Worm (Caenorhabditis elegans) whole organism, L4 larva: ENCODE measurements around the gene C17C3.3.

Experiments
- F44E2.7 ChIP-seq: fragments of 200-800 bp; sonication (Bioruptor generic); IDR thresholded peaks from 2 replicates; pipeline ENCODE4 v2.1.2; 2022; ENCODE audit warnings: missing genetic modification characterization, missing compliant biosample characterization
- F49E8.2 ChIP-seq: sonication (generic microtip); optimal IDR thresholded peaks from 2 replicates; lab custom pipeline; 2016; ENCODE audit warnings: missing compliant biosample characterization, mild to moderate bottlenecking, missing genetic modification characterization, borderline replicate concordance
- Y48G9A.11 ChIP-seq: fragments of 200-800 bp; sonication (Bioruptor generic); IDR thresholded peaks from 2 replicates; pipeline ENCODE4 v1.3.6; 2022; ENCODE audit warnings: missing genetic modification reagents, missing genetic modification characterization, missing compliant biosample characterization
- ceh-28 ChIP-seq: fragments of 150-350 bp; optimal IDR thresholded peaks from 2 replicates; lab custom pipeline; 2014; ENCODE audit warnings: missing biosample characterization, missing genetic modification reagents, missing genetic modification characterization
- ctbp-1 ChIP-seq: fragments of 200-800 bp; sonication (Bioruptor generic); IDR thresholded peaks from 2 replicates; pipeline ENCODE4 v1.3.6; 2022; ENCODE audit warnings: missing genetic modification reagents, missing genetic modification characterization, missing compliant biosample characterization
- daf-16 ChIP-seq, 3 experiments: sonication (generic microtip); optimal IDR thresholded peaks; 2 replicates each; lab custom pipeline; 2016 to 2017; ENCODE audit warnings: missing genetic modification characterization in 3 of 3, missing genetic modification reagents in 3 of 3, mild to moderate bottlenecking in 2 of 3, missing compliant biosample characterization in 2 of 3, missing biosample characterization in 1 of 3, moderate library complexity in 1 of 3
- dmd-6 ChIP-seq: fragments of 200-800 bp; sonication (Bioruptor generic); IDR thresholded peaks from 2 replicates; pipeline ENCODE4 v1.3.6; 2022; ENCODE audit warnings: missing genetic modification reagents, missing genetic modification characterization, missing compliant biosample characterization
- dmd-9 ChIP-seq: fragments of 200-800 bp; sonication (Bioruptor generic); IDR thresholded peaks from 2 replicates; pipeline ENCODE4 v1.3.6; 2022; ENCODE audit warnings: missing genetic modification reagents, missing genetic modification characterization, missing compliant biosample characterization
- dpl-1 ChIP-seq: fragments of 150-350 bp; optimal IDR thresholded peaks from 2 replicates; lab custom pipeline; 2014; ENCODE audit warnings: missing biosample characterization, missing genetic modification reagents, missing genetic modification characterization
- duxl-1 ChIP-seq: sonication (generic microtip); optimal IDR thresholded peaks from 2 replicates; lab custom pipeline; 2016; ENCODE audit warnings: mild to moderate bottlenecking, missing genetic modification characterization, moderate library complexity, missing compliant biosample characterization; ENCODE audit not compliant: poor library complexity
- dve-1 ChIP-seq: sonication (generic microtip); optimal IDR thresholded peaks from 2 replicates; lab custom pipeline; 2017; ENCODE audit warnings: antibody characterized with exemption, mild to moderate bottlenecking, missing genetic modification characterization, missing compliant biosample characterization; ENCODE audit not compliant: insufficient read depth
- gei-8 ChIP-seq: fragments of 200-800 bp; sonication (Bioruptor generic); optimal IDR thresholded peaks from 2 replicates; lab custom pipeline; 2018; ENCODE audit warnings: mild to moderate bottlenecking, missing genetic modification characterization, missing compliant biosample characterization
- hlh-11 ChIP-seq: fragments of 200-800 bp; sonication (Bioruptor generic); optimal IDR thresholded peaks from 2 replicates; lab custom pipeline; 2018; ENCODE audit warnings: mild to moderate bottlenecking, missing genetic modification characterization, missing compliant biosample characterization
- hlh-30 ChIP-seq: sonication (generic microtip); optimal IDR thresholded peaks from 2 replicates; lab custom pipeline; 2017; ENCODE audit warnings: antibody characterized with exemption, mild to moderate bottlenecking, missing genetic modification characterization, missing compliant biosample characterization; ENCODE audit not compliant: insufficient read depth
- lin-1 ChIP-seq: fragments of 200-800 bp; sonication (Bioruptor generic); IDR thresholded peaks from 2 replicates; pipeline ENCODE4 v1.3.6; 2022; ENCODE audit warnings: missing genetic modification reagents, missing genetic modification characterization, missing compliant biosample characterization
- lin-13 ChIP-seq: fragments of 150-350 bp; optimal IDR thresholded peaks from 2 replicates; lab custom pipeline; 2014; ENCODE audit warnings: missing biosample characterization, missing genetic modification reagents, missing genetic modification characterization
- lin-29 ChIP-seq: fragments of 200-800 bp; sonication (Bioruptor generic); IDR thresholded peaks from 2 replicates; pipeline ENCODE4 v1.3.6; 2022; ENCODE audit warnings: missing genetic modification reagents, missing genetic modification characterization, missing compliant biosample characterization
- lsy-2 ChIP-seq, 2 experiments: fragments of 150-350 bp in 1 of 2; sonication (generic microtip) in 1 of 2; optimal IDR thresholded peaks; 2 replicates each; lab custom pipeline; 2014 to 2017; ENCODE audit warnings: missing biosample characterization in 2 of 2, missing genetic modification characterization in 2 of 2
- mdl-1 ChIP-seq, 2 experiments: fragments of 150-350 bp in 1 of 2; sonication (generic microtip) in 1 of 2; optimal IDR thresholded peaks; 2 replicates each; lab custom pipeline; 2014 to 2017; ENCODE audit warnings: missing biosample characterization in 2 of 2, missing genetic modification characterization in 2 of 2
- nhr-10 ChIP-seq: fragments of 150-350 bp; optimal IDR thresholded peaks from 2 replicates; lab custom pipeline; 2014; ENCODE audit warnings: missing biosample characterization, missing genetic modification characterization
- nhr-102 ChIP-seq: sonication (generic microtip); optimal IDR thresholded peaks from 2 replicates; lab custom pipeline; 2016; ENCODE audit warnings: mild to moderate bottlenecking, missing genetic modification characterization, moderate library complexity, missing compliant biosample characterization
- nhr-111 ChIP-seq: fragments of 200-800 bp; sonication (Bioruptor generic); optimal IDR thresholded peaks from 2 replicates; lab custom pipeline; 2018; ENCODE audit warnings: mild to moderate bottlenecking, missing genetic modification characterization, missing compliant biosample characterization
- nhr-25 ChIP-seq: sonication (generic microtip); optimal IDR thresholded peaks from 2 replicates; lab custom pipeline; 2017; ENCODE audit warnings: missing genetic modification characterization, mild to moderate bottlenecking, missing compliant biosample characterization, antibody characterized with exemption, moderate library complexity, borderline replicate concordance; ENCODE audit not compliant: insufficient read depth
- nhr-28 ChIP-seq: fragments of 150-350 bp; optimal IDR thresholded peaks from 2 replicates; lab custom pipeline; 2014; ENCODE audit warnings: missing biosample characterization, missing genetic modification characterization
- nhr-42 ChIP-seq: fragments of 200-800 bp; sonication (Bioruptor generic); IDR thresholded peaks from 2 replicates; pipeline ENCODE4 v1.3.6; 2022; ENCODE audit warnings: missing genetic modification characterization, missing compliant biosample characterization
- nhr-48 ChIP-seq: sonication (generic microtip); optimal IDR thresholded peaks from 2 replicates; lab custom pipeline; 2016; ENCODE audit warnings: mild to moderate bottlenecking, missing genetic modification characterization, missing compliant biosample characterization
- nhr-77 ChIP-seq: fragments of 150-350 bp; optimal IDR thresholded peaks from 2 replicates; lab custom pipeline; 2014; ENCODE audit warnings: missing biosample characterization, missing genetic modification characterization
- pqm-1 ChIP-seq: sonication (generic microtip); optimal IDR thresholded peaks from 2 replicates; lab custom pipeline; 2017; ENCODE audit warnings: missing biosample characterization, missing genetic modification characterization
- rbr-2 ChIP-seq: sonication (generic microtip); optimal IDR thresholded peaks from 2 replicates; lab custom pipeline; 2016; ENCODE audit warnings: missing genotype, missing genetic modification characterization, missing compliant biosample characterization
- set-16 ChIP-seq: fragments of 200-800 bp; sonication (Bioruptor generic); IDR thresholded peaks from 2 replicates; pipeline ENCODE4 v1.3.6; 2022; ENCODE audit warnings: missing genetic modification reagents, missing genetic modification characterization, missing compliant biosample characterization
- skn-1 ChIP-seq: fragments of 150-350 bp; optimal IDR thresholded peaks from 2 replicates; lab custom pipeline; 2014; ENCODE audit warnings: missing biosample characterization, missing genetic modification characterization
- unc-130 ChIP-seq: sonication (generic microtip); optimal IDR thresholded peaks from 2 replicates; lab custom pipeline; 2016; ENCODE audit warnings: missing genetic modification reagents, missing genetic modification characterization, missing compliant biosample characterization
- unc-62 ChIP-seq, 3 experiments: fragments of 150-350 bp in 1 of 3; sonication (generic microtip); optimal IDR thresholded peaks in 2 of 3; peaks in 1 of 3; 1 replicate in 1 of 3; 2 replicates in 2 of 3; lab custom pipeline; 2014 to 2017; ENCODE audit warnings: missing biosample characterization in 3 of 3, missing genetic modification characterization in 3 of 3, missing genetic modification reagents in 3 of 3, missing genotype in 1 of 3

The C17C3.3 gene

DNA sequence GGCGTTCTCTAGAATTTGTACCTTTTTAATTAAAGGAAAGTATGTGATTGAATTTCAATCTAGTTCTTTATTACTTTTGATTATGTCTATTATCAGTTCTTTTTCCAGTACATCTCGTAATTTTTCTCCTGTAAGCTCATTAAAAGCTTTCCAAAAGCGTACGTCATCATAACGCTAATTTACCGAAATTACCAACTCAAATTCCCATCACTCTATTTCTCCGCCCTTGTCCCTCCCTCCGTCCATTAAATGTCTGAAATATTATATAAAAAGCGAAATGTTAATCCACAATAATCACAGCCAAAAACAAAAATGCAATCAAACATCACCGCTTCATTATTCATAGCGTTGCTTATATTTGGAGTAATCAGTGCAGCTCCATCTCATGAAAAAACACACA, 7.2 kb upstream of the C17C3.3 start, which contains the start of gene ins-12:
ins-12 (plus strand) TSS at position 301 of the 400 bp plus-strand sequence.
- TF ChIP-seq nhr-42 (GFP tag; lab: Robert Waterston, UW) (no peak), duxl-1 (tag; lab: Kevin White, UChicago) (no peak)

DNA sequence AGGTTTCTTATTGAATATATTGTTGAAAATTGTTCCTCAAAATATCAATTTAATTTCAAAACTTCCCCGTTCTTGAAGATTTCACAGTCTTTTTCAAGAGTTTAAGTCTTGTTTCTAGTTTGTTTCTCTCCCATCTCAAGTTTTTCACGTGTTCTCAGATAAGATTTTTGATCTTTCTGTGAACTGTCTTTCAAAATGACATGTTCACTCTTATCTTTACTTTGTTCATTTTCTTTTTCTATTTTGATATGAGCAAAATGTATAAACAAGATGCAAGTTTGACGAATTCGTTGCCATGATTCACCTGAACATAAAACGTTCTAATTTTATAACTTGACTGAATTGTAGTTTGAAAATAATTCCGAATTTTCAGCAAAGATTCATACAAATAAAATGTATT, 6.7 kb upstream of the C17C3.3 start:
- TF ChIP-seq dmd-6 (GFP tag; lab: Robert Waterston, UW) (peak; percentile 85), ceh-28 (tag; lab: Kevin White, UChicago) (no peak), Y48G9A.11 (no peak), dmd-9 (GFP tag; lab: Robert Waterston, UW) (no peak), rbr-2 (tag; lab: Kevin White, UChicago) (no peak), dve-1 (tag; lab: Kevin White, UChicago) (peak; percentile 19), daf-16 (GFP tag; optimal IDR thresholded peaks at IDR 0.05; lab: Kevin White, UChicago) (no peak), daf-16 (tag; optimal IDR thresholded peaks at IDR 0.05; lab: Kevin White, UChicago) (peak; percentile 51)

DNA sequence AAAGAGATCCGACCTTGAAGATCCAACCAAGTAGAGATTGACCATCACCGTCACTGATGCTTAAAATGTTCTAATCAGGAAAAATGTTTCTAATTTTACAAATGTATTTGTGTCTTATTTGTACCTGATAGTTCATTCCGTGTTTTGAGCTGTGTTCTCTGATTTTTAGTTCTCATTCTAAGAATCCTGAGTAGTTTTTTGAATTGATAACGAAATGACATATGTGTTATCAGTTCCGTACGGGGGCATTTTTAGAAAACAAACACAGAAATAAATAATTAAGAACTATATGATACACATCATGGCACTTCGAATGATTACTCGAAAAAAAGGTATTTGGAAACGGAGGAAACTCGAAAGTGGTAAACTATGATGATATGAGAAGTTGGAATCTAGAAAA, 6.0 kb upstream of the C17C3.3 start:
- no peak for TF ChIP-seq nhr-48
- peak; percentile 22 for TF ChIP-seq nhr-102
- TF ChIP-seq nhr-10 (tag; lab: Kevin White, UChicago), result no peak
- TF ChIP-seq F44E2.7, result no peak
- no peak for TF ChIP-seq lin-29 (GFP tag; lab: Robert Waterston, UW)
- peak in 1 of 2 experiments; percentile 2 for TF ChIP-seq unc-62 (GFP tag; optimal IDR thresholded peaks at IDR 0.05 in 1 of 2; lab: Kevin White, UChicago)
- no peak for TF ChIP-seq unc-62 (tag; optimal IDR thresholded peaks at IDR 0.05; lab: Kevin White, UChicago)
- peak; percentile 21 for TF ChIP-seq dve-1 (tag; lab: Kevin White, UChicago)
- no peak for TF ChIP-seq daf-16 (GFP tag; optimal IDR thresholded peaks at IDR 0.05; lab: Kevin White, UChicago)
- peak; percentile 47 for TF ChIP-seq daf-16 (tag; optimal IDR thresholded peaks at IDR 0.05; lab: Kevin White, UChicago)
- TF ChIP-seq unc-130 (GFP tag; lab: Kevin White, UChicago), result no peak

DNA sequence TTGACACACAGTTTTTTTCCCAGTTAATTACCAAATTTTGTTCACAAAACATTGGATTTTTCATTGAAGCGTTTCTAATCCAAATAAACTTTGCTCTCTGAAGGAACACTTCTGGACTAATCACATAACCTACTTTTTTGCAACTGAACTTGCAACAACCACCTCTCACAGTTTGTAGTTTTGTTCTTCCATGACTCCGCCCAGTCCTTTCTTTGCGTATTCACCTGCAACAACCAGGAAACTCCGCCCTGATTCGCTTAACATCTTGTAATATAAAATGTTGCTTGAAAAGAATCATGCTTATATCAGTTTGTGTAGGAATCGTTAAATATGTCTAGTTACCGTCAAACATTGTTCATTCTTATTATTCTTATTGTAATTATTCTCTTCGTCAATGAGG, 5.1 kb upstream of the C17C3.3 start, which contains the start of gene ins-11:
ins-11 (plus strand) TSS at position 301 of the 400 bp plus-strand sequence.
- no peak for TF ChIP-seq lin-13 (GFP tag; lab: Kevin White, UChicago)
- no peak for TF ChIP-seq nhr-111 (GFP tag; lab: Kevin White, UChicago)
- TF ChIP-seq set-16, result no peak

DNA sequence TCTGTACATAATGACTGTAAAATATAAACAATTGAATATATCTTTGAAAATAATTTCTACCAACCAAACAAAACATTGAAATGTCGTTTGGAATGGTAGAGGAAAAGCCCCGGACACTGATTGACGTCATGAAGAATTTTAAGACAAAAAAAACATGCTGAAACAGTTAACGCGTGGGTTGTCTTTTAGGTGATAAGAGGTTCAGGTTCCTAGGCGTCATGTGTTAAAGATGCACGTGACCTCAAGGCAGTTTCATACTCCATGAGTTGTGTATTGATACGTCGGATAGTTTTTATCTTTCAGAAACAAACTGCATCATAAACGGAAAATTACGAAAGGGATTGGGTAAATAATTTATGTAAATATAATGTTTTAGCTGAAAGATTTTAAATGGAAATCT, 4.4 kb upstream of the C17C3.3 start:
- TF ChIP-seq hlh-30 (tag; lab: Kevin White, UChicago) (peak; percentile 59), skn-1 (tag; lab: Kevin White, UChicago) (no peak), gei-8 (no peak), hlh-11 (tag; lab: Kevin White, UChicago) (peak; percentile 48), daf-16 (GFP tag; optimal IDR thresholded peaks at IDR 0.05; lab: Kevin White, UChicago) (no peak), daf-16 (tag; optimal IDR thresholded peaks at IDR 0.05; lab: Kevin White, UChicago) (peak; percentile 79), mdl-1 (tag; optimal IDR thresholded peaks at IDR 0.05; lab: Kevin White, UChicago) (peak in 1 of 2 experiments; percentile 34), unc-62 (GFP tag; optimal IDR thresholded peaks at IDR 0.05 in 1 of 2; lab: Kevin White, UChicago) (no peak), unc-62 (tag; optimal IDR thresholded peaks at IDR 0.05; lab: Kevin White, UChicago) (no peak), nhr-25 (no peak), dpl-1 (GFP tag; lab: Kevin White, UChicago) (no peak), rbr-2 (tag; lab: Kevin White, UChicago) (no peak), lsy-2 (tag; optimal IDR thresholded peaks at IDR 0.05; lab: Kevin White, UChicago) (no peak), lin-1 (GFP tag; lab: Robert Waterston, UW) (0 out of 2 replicates have a peak, but pooled peaks have one; percentile 25), dmd-6 (GFP tag; lab: Robert Waterston, UW) (peak; percentile 67), F49E8.2 (tag; lab: Kevin White, UChicago) (no peak), dve-1 (tag; lab: Kevin White, UChicago) (peak; percentile 83), pqm-1 (tag; lab: Kevin White, UChicago) (peak; percentile 73), ctbp-1 (no peak), nhr-28 (tag; lab: Kevin White, UChicago) (peak; percentile 6), nhr-77 (tag; lab: Kevin White, UChicago) (peak; percentile 60), F44E2.7 (no peak)
